Fruit fly (Drosophila melanogaster) S2 (cell line): Measurements from ENCODE around the gene MED14.
A peak's percentile ranks its signal among the peaks of the same experiment; 100 is the strongest.

ENCODE experiments used
- CG8478 ChIP-seq: fragments of >200 bp; optimal IDR thresholded peaks from 2 replicates; lab custom pipeline; 2018
- CTCF ChIP-seq, 2 experiments: fragments of >200 bp; optimal IDR thresholded peaks; 2 replicates each; lab custom pipeline; 2018

The MED14 gene

dm6 chr3L:593102-593501 is at the start of gene MED14:
MED14 (plus strand) TSS chr3L:593246.
- TF ChIP-seq CG8478 (lab: Kevin White, UChicago) (no peak), CTCF (optimal IDR thresholded peaks at IDR 0.05; lab: Kevin White, UChicago) (peak; percentile 15 to 22)

dm6 chr3L:544203-544602 is 48.8 kb upstream of the MED14 start:
- TF ChIP-seq CG8478 (lab: Kevin White, UChicago) = peak; percentile 28
- TF ChIP-seq CTCF (optimal IDR thresholded peaks at IDR 0.05; lab: Kevin White, UChicago) = no peak

- TF ChIP-seq CTCF (optimal IDR thresholded peaks at IDR 0.05; lab: Kevin White, UChicago) (no peak), CG8478 (lab: Kevin White, UChicago) (no peak)
Measured at dm6 chr3L:545512-546161, 47.4 kb upstream of the MED14 start.

dm6 chr3L:546819-547441 is 46.1 kb upstream of the MED14 start:
- TF ChIP-seq CG8478 (lab: Kevin White, UChicago) = no peak
- TF ChIP-seq CTCF (optimal IDR thresholded peaks at IDR 0.05; lab: Kevin White, UChicago) = no peak

- no peak for TF ChIP-seq CTCF (optimal IDR thresholded peaks at IDR 0.05; lab: Kevin White, UChicago)
- peak; percentile 48 for TF ChIP-seq CG8478 (lab: Kevin White, UChicago)
Measured at dm6 chr3L:548304-549198, 44.5 kb upstream of the MED14 start.

- TF ChIP-seq CTCF (optimal IDR thresholded peaks at IDR 0.05; lab: Kevin White, UChicago) = no peak
- TF ChIP-seq CG8478 (lab: Kevin White, UChicago) = no peak
Measured at dm6 chr3L:550082-550827, 42.8 kb upstream of the MED14 start.

dm6 chr3L:550828-551094 is 42.3 kb upstream of the MED14 start:
- TF ChIP-seq CG8478 (lab: Kevin White, UChicago) (no peak), CTCF (optimal IDR thresholded peaks at IDR 0.05; lab: Kevin White, UChicago) (no peak)

- TF ChIP-seq CTCF (optimal IDR thresholded peaks at IDR 0.05; lab: Kevin White, UChicago) = no peak
- no peak for TF ChIP-seq CG8478 (lab: Kevin White, UChicago)
Measured at dm6 chr3L:551844-552243, 41.2 kb upstream of the MED14 start.

- TF ChIP-seq CG8478 (lab: Kevin White, UChicago) (no peak), CTCF (optimal IDR thresholded peaks at IDR 0.05; lab: Kevin White, UChicago) (no peak)
Measured at dm6 chr3L:552446-552845, 40.6 kb upstream of the MED14 start.

dm6 chr3L:552950-553349 is 40.1 kb upstream of the MED14 start:
- TF ChIP-seq CTCF (optimal IDR thresholded peaks at IDR 0.05; lab: Kevin White, UChicago) (no peak), CG8478 (lab: Kevin White, UChicago) (no peak)

dm6 chr3L:554577-554976 is 38.5 kb upstream of the MED14 start:
- no peak for TF ChIP-seq CG8478 (lab: Kevin White, UChicago)
- TF ChIP-seq CTCF (optimal IDR thresholded peaks at IDR 0.05; lab: Kevin White, UChicago) = no peak

dm6 chr3L:555326-555725 is 37.7 kb upstream of the MED14 start:
- TF ChIP-seq CTCF (optimal IDR thresholded peaks at IDR 0.05; lab: Kevin White, UChicago) = no peak
- TF ChIP-seq CG8478 (lab: Kevin White, UChicago) = no peak

dm6 chr3L:555898-556540 is 37.0 kb upstream of the MED14 start:
- no peak for TF ChIP-seq CTCF (optimal IDR thresholded peaks at IDR 0.05; lab: Kevin White, UChicago)
- no peak for TF ChIP-seq CG8478 (lab: Kevin White, UChicago)

dm6 chr3L:557294-557693 is 35.8 kb upstream of the MED14 start:
- TF ChIP-seq CG8478 (lab: Kevin White, UChicago) = no peak
- TF ChIP-seq CTCF (optimal IDR thresholded peaks at IDR 0.05; lab: Kevin White, UChicago) = no peak
